Worm (Caenorhabditis elegans) whole organism, L3 larva: ENCODE measurements around the gene crn-2.

Experiments used
- R02D3.7 ChIP-seq: fragments of 150-350 bp; optimal IDR thresholded peaks from 2 replicates; lab custom pipeline; 2014; ENCODE audit warnings: missing biosample characterization, missing genetic modification characterization
- ZK546.5 ChIP-seq: sonication (generic microtip); optimal IDR thresholded peaks from 2 replicates; lab custom pipeline; 2017; ENCODE audit warnings: missing biosample characterization, missing genetic modification characterization
- aly-2 ChIP-seq: fragments of 150-350 bp; optimal IDR thresholded peaks from 2 replicates; lab custom pipeline; 2014; ENCODE audit warnings: missing biosample characterization, missing genetic modification characterization
- ama-1 ChIP-seq: fragments of 150-350 bp; optimal IDR thresholded peaks from 2 replicates; lab custom pipeline; 2018
- ceh-16 ChIP-seq: sonication (generic microtip); optimal IDR thresholded peaks from 2 replicates; lab custom pipeline; 2017; ENCODE audit warnings: missing biosample characterization, missing genetic modification characterization
- ceh-28 ChIP-seq: fragments of 150-350 bp; optimal IDR thresholded peaks from 2 replicates; lab custom pipeline; 2014; ENCODE audit warnings: missing biosample characterization, missing genetic modification reagents, missing genetic modification characterization
- ceh-82 ChIP-seq: fragments of 150-350 bp; optimal IDR thresholded peaks from 2 replicates; lab custom pipeline; 2014; ENCODE audit warnings: missing biosample characterization, missing genetic modification characterization
- ceh-9 ChIP-seq: sonication (generic microtip); optimal IDR thresholded peaks from 2 replicates; lab custom pipeline; 2018; ENCODE audit warnings: missing biosample characterization, missing genetic modification characterization
- daf-12 ChIP-seq: fragments of 150-350 bp; optimal IDR thresholded peaks from 2 replicates; lab custom pipeline; 2014; ENCODE audit warnings: missing biosample characterization, missing genetic modification reagents, missing genetic modification characterization
- egl-27 ChIP-seq: sonication (generic microtip); optimal IDR thresholded peaks from 4 replicates; lab custom pipeline; 2017; ENCODE audit warnings: missing biosample characterization, missing genetic modification reagents, missing genetic modification characterization
- egl-5 ChIP-seq: fragments of 150-350 bp; optimal IDR thresholded peaks from 2 replicates; lab custom pipeline; 2017; ENCODE audit warnings: missing biosample characterization, missing genetic modification reagents, missing genetic modification characterization, inconsistent platforms
- elt-1 ChIP-seq: fragments of 150-350 bp; optimal IDR thresholded peaks from 2 replicates; lab custom pipeline; 2014; ENCODE audit warnings: missing biosample characterization, missing genetic modification characterization
- elt-2 ChIP-seq: sonication (generic microtip); optimal IDR thresholded peaks from 2 replicates; lab custom pipeline; 2016; ENCODE audit warnings: missing genetic modification reagents, mild to moderate bottlenecking, missing genetic modification characterization, missing compliant biosample characterization
- elt-3 ChIP-seq, 3 experiments: fragments of 150-350 bp in 1 of 3; sonication (generic microtip) in 2 of 3; optimal IDR thresholded peaks; 2 replicates in 2 of 3; 4 replicates in 1 of 3; lab custom pipeline; 2014 to 2017; ENCODE audit warnings: missing biosample characterization in 3 of 3, missing genetic modification characterization in 3 of 3
- eor-1 ChIP-seq, 2 experiments: fragments of 150-350 bp; optimal IDR thresholded peaks; 2 replicates each; lab custom pipeline; 2014 to 2018; ENCODE audit warnings: missing biosample characterization in 2 of 2, missing genetic modification characterization in 2 of 2
- fkh-10 ChIP-seq: sonication (generic microtip); optimal IDR thresholded peaks from 2 replicates; lab custom pipeline; 2017; ENCODE audit warnings: missing biosample characterization, missing genetic modification reagents, missing genetic modification characterization
- fkh-2 ChIP-seq: fragments of 150-350 bp; optimal IDR thresholded peaks from 2 replicates; lab custom pipeline; 2014; ENCODE audit warnings: missing biosample characterization, missing genetic modification reagents, missing genetic modification characterization
- fos-1 ChIP-seq: fragments of 150-350 bp; optimal IDR thresholded peaks from 2 replicates; lab custom pipeline; 2014; ENCODE audit warnings: missing biosample characterization, missing genetic modification characterization
- hmg-11 ChIP-seq: sonication (generic microtip); optimal IDR thresholded peaks from 2 replicates; lab custom pipeline; 2016; ENCODE audit warnings: missing genetic modification characterization, missing compliant biosample characterization
- jun-1 ChIP-seq: fragments of 150-350 bp; optimal IDR thresholded peaks from 2 replicates; lab custom pipeline; 2014; ENCODE audit warnings: missing biosample characterization, missing genetic modification reagents, missing genetic modification characterization
- lin-15B ChIP-seq: fragments of 150-350 bp; optimal IDR thresholded peaks from 2 replicates; lab custom pipeline; 2014; ENCODE audit warnings: missing biosample characterization, missing genetic modification characterization
- lin-39 ChIP-seq: fragments of 150-350 bp; optimal IDR thresholded peaks from 2 replicates; lab custom pipeline; 2018; ENCODE audit warnings: missing biosample characterization, missing genetic modification reagents, missing genetic modification characterization
- lsy-12 ChIP-seq: sonication (generic microtip); optimal IDR thresholded peaks from 2 replicates; lab custom pipeline; 2016; ENCODE audit warnings: mild to moderate bottlenecking, missing genetic modification characterization, missing compliant biosample characterization
- mdl-1 ChIP-seq: fragments of 150-350 bp; optimal IDR thresholded peaks from 2 replicates; lab custom pipeline; 2014; ENCODE audit warnings: missing biosample characterization, missing genetic modification characterization
- mml-1 ChIP-seq: fragments of 150-350 bp; sonication (generic microtip); optimal IDR thresholded peaks from 3 replicates; lab custom pipeline; 2014; ENCODE audit warnings: missing biosample characterization, missing genetic modification characterization
- nfya-1 ChIP-seq: sonication (generic microtip); optimal IDR thresholded peaks from 2 replicates; lab custom pipeline; 2017; ENCODE audit warnings: missing genetic modification characterization, mild to moderate bottlenecking, missing compliant biosample characterization, antibody characterized with exemption, moderate library complexity; ENCODE audit not compliant: insufficient read depth
- nhr-11 ChIP-seq: fragments of 150-350 bp; optimal IDR thresholded peaks from 2 replicates; lab custom pipeline; 2014; ENCODE audit warnings: missing biosample characterization, missing genetic modification characterization
- nhr-12 ChIP-seq: fragments of 150-350 bp; optimal IDR thresholded peaks from 2 replicates; lab custom pipeline; 2014; ENCODE audit warnings: missing biosample characterization, missing genetic modification characterization
- nhr-23 ChIP-seq: fragments of 150-350 bp; optimal IDR thresholded peaks from 2 replicates; lab custom pipeline; 2014; ENCODE audit warnings: missing biosample characterization, missing genetic modification reagents, missing genetic modification characterization
- nhr-237 ChIP-seq: fragments of 150-350 bp; optimal IDR thresholded peaks from 2 replicates; lab custom pipeline; 2014; ENCODE audit warnings: missing biosample characterization, missing genetic modification characterization
- nhr-25 ChIP-seq: sonication (generic microtip); optimal IDR thresholded peaks from 2 replicates; lab custom pipeline; 2017; ENCODE audit warnings: missing biosample characterization, missing genetic modification characterization
- nhr-28 ChIP-seq: fragments of 150-350 bp; optimal IDR thresholded peaks from 2 replicates; lab custom pipeline; 2014; ENCODE audit warnings: missing biosample characterization, missing genetic modification characterization
- nhr-43 ChIP-seq: sonication (generic microtip); optimal IDR thresholded peaks from 2 replicates; lab custom pipeline; 2016; ENCODE audit warnings: mild to moderate bottlenecking, missing genetic modification characterization, missing compliant biosample characterization; ENCODE audit not compliant: poor library complexity, severe bottlenecking
- nhr-67 ChIP-seq: fragments of 150-350 bp; optimal IDR thresholded peaks from 2 replicates; lab custom pipeline; 2014; ENCODE audit warnings: missing biosample characterization, missing genetic modification characterization
- nhr-76 ChIP-seq: fragments of 150-350 bp; sonication (generic microtip); optimal IDR thresholded peaks from 5 replicates; lab custom pipeline; 2014; ENCODE audit warnings: missing biosample characterization, missing genetic modification characterization
- nhr-77 ChIP-seq: fragments of 150-350 bp; optimal IDR thresholded peaks from 2 replicates; lab custom pipeline; 2014; ENCODE audit warnings: missing biosample characterization, missing genetic modification characterization
- pha-4 ChIP-seq: fragments of 150-350 bp; optimal IDR thresholded peaks from 2 replicates; lab custom pipeline; 2014; ENCODE audit warnings: missing biosample characterization, missing genetic modification reagents, missing genetic modification characterization
- pqm-1 ChIP-seq: fragments of 150-350 bp; optimal IDR thresholded peaks from 2 replicates; lab custom pipeline; 2017; ENCODE audit warnings: missing biosample characterization, missing genetic modification characterization, inconsistent platforms
- sea-2 ChIP-seq: fragments of 150-350 bp; sonication (generic microtip); optimal IDR thresholded peaks from 4 replicates; lab custom pipeline; 2014; ENCODE audit warnings: missing biosample characterization, missing genetic modification reagents, missing genetic modification characterization
- skn-1 ChIP-seq: fragments of 150-350 bp; optimal IDR thresholded peaks from 2 replicates; lab custom pipeline; 2014; ENCODE audit warnings: missing biosample characterization, missing genetic modification characterization
- snpc-4 ChIP-seq: fragments of 150-350 bp; optimal IDR thresholded peaks from 2 replicates; lab custom pipeline; 2014; ENCODE audit warnings: missing biosample characterization, missing genetic modification characterization
- tbx-2 ChIP-seq: sonication (generic microtip); optimal IDR thresholded peaks from 2 replicates; lab custom pipeline; 2016; ENCODE audit warnings: mild to moderate bottlenecking, missing genetic modification characterization, missing compliant biosample characterization
- unc-39 ChIP-seq: sonication (generic microtip); optimal IDR thresholded peaks from 4 replicates; lab custom pipeline; 2017; ENCODE audit warnings: missing biosample characterization, missing genetic modification characterization
- unc-62 ChIP-seq: fragments of 150-350 bp; sonication (generic microtip); optimal IDR thresholded peaks from 4 replicates; lab custom pipeline; 2014; ENCODE audit warnings: missing biosample characterization, missing genetic modification reagents, missing genetic modification characterization
- zag-1 ChIP-seq: fragments of 150-350 bp; optimal IDR thresholded peaks from 2 replicates; lab custom pipeline; 2014; ENCODE audit warnings: missing biosample characterization, missing genetic modification characterization
- ztf-11 ChIP-seq: fragments of 150-350 bp; optimal IDR thresholded peaks from 2 replicates; lab custom pipeline; 2014; ENCODE audit warnings: missing biosample characterization, missing genetic modification characterization
- ztf-4 ChIP-seq: fragments of 150-350 bp; optimal IDR thresholded peaks from 2 replicates; lab custom pipeline; 2014; ENCODE audit warnings: missing biosample characterization, missing genetic modification characterization

Gene crn-2

ce11 chrV:5570433-5570832, 24.0 kb upstream of the crn-2 start, which contains the start of gene glb-6:
glb-6 (minus strand) TSS chrV:5570533.
- TF ChIP-seq lsy-12 (tag; lab: Kevin White, UChicago) (no peak), lin-15B (tag; lab: Kevin White, UChicago) (no peak), ama-1 (lab: Kevin White, UChicago) (no peak), ceh-16 (tag; lab: Kevin White, UChicago) (no peak), nhr-77 (tag; lab: Kevin White, UChicago) (no peak), unc-39 (tag; lab: Kevin White, UChicago) (no peak), ztf-4 (no peak), daf-12 (tag; lab: Kevin White, UChicago) (no peak), zag-1 (no peak), nhr-11 (tag; lab: Kevin White, UChicago) (no peak), pqm-1 (no peak), ceh-82 (tag; lab: Kevin White, UChicago) (no peak), fos-1 (no peak), nfya-1 (tag; lab: Kevin White, UChicago) (no peak)

ce11 chrV:5571691-5572090, 22.7 kb upstream of the crn-2 start:
- no peak for TF ChIP-seq nhr-28 (tag; lab: Kevin White, UChicago)
- TF ChIP-seq R02D3.7 (tag; lab: Kevin White, UChicago) = no peak
- TF ChIP-seq nfya-1 (tag; lab: Kevin White, UChicago) = no peak
- TF ChIP-seq fkh-10 (GFP tag; lab: Kevin White, UChicago) = peak; percentile 53
- TF ChIP-seq fos-1 = no peak

- TF ChIP-seq nhr-28 (tag; lab: Kevin White, UChicago) (no peak), nhr-76 (no peak), ZK546.5 (tag; lab: Kevin White, UChicago) (no peak), aly-2 (no peak), fkh-2 (tag; lab: Kevin White, UChicago) (no peak), nfya-1 (tag; lab: Kevin White, UChicago) (peak; percentile 11), elt-1 (no peak), eor-1 (tag; optimal IDR thresholded peaks at IDR 0.05; lab: Kevin White, UChicago) (no peak), nhr-11 (tag; lab: Kevin White, UChicago) (no peak), tbx-2 (tag; lab: Kevin White, UChicago) (no peak), ceh-16 (tag; lab: Kevin White, UChicago) (no peak), daf-12 (tag; lab: Kevin White, UChicago) (no peak), ztf-11 (tag; lab: Kevin White, UChicago) (no peak), elt-3 (tag; optimal IDR thresholded peaks at IDR 0.05; lab: Kevin White, UChicago) (no peak), nhr-237 (no peak), zag-1 (no peak), nhr-23 (tag; lab: Kevin White, UChicago) (no peak), unc-62 (GFP tag; lab: Kevin White, UChicago) (no peak), mml-1 (tag; lab: Kevin White, UChicago) (no peak), lsy-12 (tag; lab: Kevin White, UChicago) (no peak), pqm-1 (peak; percentile 53), ceh-28 (tag; lab: Kevin White, UChicago) (no peak), nhr-12 (tag; lab: Kevin White, UChicago) (no peak), mdl-1 (tag; lab: Kevin White, UChicago) (no peak), pha-4 (tag; lab: Kevin White, UChicago) (peak; percentile 65), ceh-82 (tag; lab: Kevin White, UChicago) (peak; percentile 2), ama-1 (lab: Kevin White, UChicago) (peak; percentile 30), egl-5 (no peak), lin-39 (tag; lab: Kevin White, UChicago) (no peak), hmg-11 (peak; percentile 42), R02D3.7 (tag; lab: Kevin White, UChicago) (no peak), skn-1 (tag; lab: Kevin White, UChicago) (peak; percentile 68), ceh-9 (no peak), fos-1 (no peak), nhr-25 (tag; lab: Kevin White, UChicago) (no peak), nhr-77 (tag; lab: Kevin White, UChicago) (peak; percentile 16), nhr-43 (tag; lab: Kevin White, UChicago) (peak; percentile 29), nhr-67 (no peak), egl-27 (tag; lab: Kevin White, UChicago) (no peak), snpc-4 (peak; percentile 98), elt-2 (tag; lab: Kevin White, UChicago) (peak; percentile 76), jun-1 (peak; percentile 59), unc-39 (tag; lab: Kevin White, UChicago) (no peak), ztf-4 (no peak), fkh-10 (GFP tag; lab: Kevin White, UChicago) (no peak), sea-2 (GFP tag; lab: Kevin White, UChicago) (no peak), lin-15B (tag; lab: Kevin White, UChicago) (no peak)
These were observed 18.4 kb upstream of the crn-2 start for ce11 chrV:5576008-5576407.
